Worm (Caenorhabditis elegans) whole organism, L3 larva: Measurements from ENCODE around the gene F57C12.6.
A peak's percentile ranks its signal among the peaks of the same experiment; 100 is the strongest.

Experiments used
- R02D3.7 ChIP-seq: fragments of 150-350 bp; optimal IDR thresholded peaks from 2 replicates; lab custom pipeline; 2014; ENCODE audit warnings: missing biosample characterization, missing genetic modification characterization
- ZK546.5 ChIP-seq: sonication (generic microtip); optimal IDR thresholded peaks from 2 replicates; lab custom pipeline; 2017; ENCODE audit warnings: missing biosample characterization, missing genetic modification characterization
- aly-2 ChIP-seq: fragments of 150-350 bp; optimal IDR thresholded peaks from 2 replicates; lab custom pipeline; 2014; ENCODE audit warnings: missing biosample characterization, missing genetic modification characterization
- ama-1 ChIP-seq: fragments of 150-350 bp; optimal IDR thresholded peaks from 2 replicates; lab custom pipeline; 2018
- ceh-16 ChIP-seq: sonication (generic microtip); optimal IDR thresholded peaks from 2 replicates; lab custom pipeline; 2017; ENCODE audit warnings: missing biosample characterization, missing genetic modification characterization
- ceh-28 ChIP-seq: fragments of 150-350 bp; optimal IDR thresholded peaks from 2 replicates; lab custom pipeline; 2014; ENCODE audit warnings: missing biosample characterization, missing genetic modification reagents, missing genetic modification characterization
- ceh-82 ChIP-seq: fragments of 150-350 bp; optimal IDR thresholded peaks from 2 replicates; lab custom pipeline; 2014; ENCODE audit warnings: missing biosample characterization, missing genetic modification characterization
- ceh-9 ChIP-seq: sonication (generic microtip); optimal IDR thresholded peaks from 2 replicates; lab custom pipeline; 2018; ENCODE audit warnings: missing biosample characterization, missing genetic modification characterization
- daf-12 ChIP-seq: fragments of 150-350 bp; optimal IDR thresholded peaks from 2 replicates; lab custom pipeline; 2014; ENCODE audit warnings: missing biosample characterization, missing genetic modification reagents, missing genetic modification characterization
- egl-27 ChIP-seq: sonication (generic microtip); optimal IDR thresholded peaks from 4 replicates; lab custom pipeline; 2017; ENCODE audit warnings: missing biosample characterization, missing genetic modification reagents, missing genetic modification characterization
- egl-5 ChIP-seq: fragments of 150-350 bp; optimal IDR thresholded peaks from 2 replicates; lab custom pipeline; 2017; ENCODE audit warnings: missing biosample characterization, missing genetic modification reagents, missing genetic modification characterization, inconsistent platforms
- elt-1 ChIP-seq: fragments of 150-350 bp; optimal IDR thresholded peaks from 2 replicates; lab custom pipeline; 2014; ENCODE audit warnings: missing biosample characterization, missing genetic modification characterization
- elt-2 ChIP-seq: sonication (generic microtip); optimal IDR thresholded peaks from 2 replicates; lab custom pipeline; 2016; ENCODE audit warnings: missing genetic modification reagents, mild to moderate bottlenecking, missing genetic modification characterization, missing compliant biosample characterization
- elt-3 ChIP-seq, 3 experiments: fragments of 150-350 bp in 1 of 3; sonication (generic microtip) in 2 of 3; optimal IDR thresholded peaks; 2 replicates in 2 of 3; 4 replicates in 1 of 3; lab custom pipeline; 2014 to 2017; ENCODE audit warnings: missing biosample characterization in 3 of 3, missing genetic modification characterization in 3 of 3
- eor-1 ChIP-seq, 2 experiments: fragments of 150-350 bp; optimal IDR thresholded peaks; 2 replicates each; lab custom pipeline; 2014 to 2018; ENCODE audit warnings: missing biosample characterization in 2 of 2, missing genetic modification characterization in 2 of 2
- fkh-10 ChIP-seq: sonication (generic microtip); optimal IDR thresholded peaks from 2 replicates; lab custom pipeline; 2017; ENCODE audit warnings: missing biosample characterization, missing genetic modification reagents, missing genetic modification characterization
- fkh-2 ChIP-seq: fragments of 150-350 bp; optimal IDR thresholded peaks from 2 replicates; lab custom pipeline; 2014; ENCODE audit warnings: missing biosample characterization, missing genetic modification reagents, missing genetic modification characterization
- fos-1 ChIP-seq: fragments of 150-350 bp; optimal IDR thresholded peaks from 2 replicates; lab custom pipeline; 2014; ENCODE audit warnings: missing biosample characterization, missing genetic modification characterization
- hmg-11 ChIP-seq: sonication (generic microtip); optimal IDR thresholded peaks from 2 replicates; lab custom pipeline; 2016; ENCODE audit warnings: missing genetic modification characterization, missing compliant biosample characterization
- jun-1 ChIP-seq: fragments of 150-350 bp; optimal IDR thresholded peaks from 2 replicates; lab custom pipeline; 2014; ENCODE audit warnings: missing biosample characterization, missing genetic modification reagents, missing genetic modification characterization
- lin-15B ChIP-seq: fragments of 150-350 bp; optimal IDR thresholded peaks from 2 replicates; lab custom pipeline; 2014; ENCODE audit warnings: missing biosample characterization, missing genetic modification characterization
- lin-39 ChIP-seq: fragments of 150-350 bp; optimal IDR thresholded peaks from 2 replicates; lab custom pipeline; 2018; ENCODE audit warnings: missing biosample characterization, missing genetic modification reagents, missing genetic modification characterization
- lsy-12 ChIP-seq: sonication (generic microtip); optimal IDR thresholded peaks from 2 replicates; lab custom pipeline; 2016; ENCODE audit warnings: mild to moderate bottlenecking, missing genetic modification characterization, missing compliant biosample characterization
- mdl-1 ChIP-seq: fragments of 150-350 bp; optimal IDR thresholded peaks from 2 replicates; lab custom pipeline; 2014; ENCODE audit warnings: missing biosample characterization, missing genetic modification characterization
- mml-1 ChIP-seq: fragments of 150-350 bp; sonication (generic microtip); optimal IDR thresholded peaks from 3 replicates; lab custom pipeline; 2014; ENCODE audit warnings: missing biosample characterization, missing genetic modification characterization
- nfya-1 ChIP-seq: sonication (generic microtip); optimal IDR thresholded peaks from 2 replicates; lab custom pipeline; 2017; ENCODE audit warnings: missing genetic modification characterization, mild to moderate bottlenecking, missing compliant biosample characterization, antibody characterized with exemption, moderate library complexity; ENCODE audit not compliant: insufficient read depth
- nhr-11 ChIP-seq: fragments of 150-350 bp; optimal IDR thresholded peaks from 2 replicates; lab custom pipeline; 2014; ENCODE audit warnings: missing biosample characterization, missing genetic modification characterization
- nhr-12 ChIP-seq: fragments of 150-350 bp; optimal IDR thresholded peaks from 2 replicates; lab custom pipeline; 2014; ENCODE audit warnings: missing biosample characterization, missing genetic modification characterization
- nhr-23 ChIP-seq: fragments of 150-350 bp; optimal IDR thresholded peaks from 2 replicates; lab custom pipeline; 2014; ENCODE audit warnings: missing biosample characterization, missing genetic modification reagents, missing genetic modification characterization
- nhr-237 ChIP-seq: fragments of 150-350 bp; optimal IDR thresholded peaks from 2 replicates; lab custom pipeline; 2014; ENCODE audit warnings: missing biosample characterization, missing genetic modification characterization
- nhr-25 ChIP-seq: sonication (generic microtip); optimal IDR thresholded peaks from 2 replicates; lab custom pipeline; 2017; ENCODE audit warnings: missing biosample characterization, missing genetic modification characterization
- nhr-28 ChIP-seq: fragments of 150-350 bp; optimal IDR thresholded peaks from 2 replicates; lab custom pipeline; 2014; ENCODE audit warnings: missing biosample characterization, missing genetic modification characterization
- nhr-43 ChIP-seq: sonication (generic microtip); optimal IDR thresholded peaks from 2 replicates; lab custom pipeline; 2016; ENCODE audit warnings: mild to moderate bottlenecking, missing genetic modification characterization, missing compliant biosample characterization; ENCODE audit not compliant: poor library complexity, severe bottlenecking
- nhr-67 ChIP-seq: fragments of 150-350 bp; optimal IDR thresholded peaks from 2 replicates; lab custom pipeline; 2014; ENCODE audit warnings: missing biosample characterization, missing genetic modification characterization
- nhr-76 ChIP-seq: fragments of 150-350 bp; sonication (generic microtip); optimal IDR thresholded peaks from 5 replicates; lab custom pipeline; 2014; ENCODE audit warnings: missing biosample characterization, missing genetic modification characterization
- nhr-77 ChIP-seq: fragments of 150-350 bp; optimal IDR thresholded peaks from 2 replicates; lab custom pipeline; 2014; ENCODE audit warnings: missing biosample characterization, missing genetic modification characterization
- pha-4 ChIP-seq: fragments of 150-350 bp; optimal IDR thresholded peaks from 2 replicates; lab custom pipeline; 2014; ENCODE audit warnings: missing biosample characterization, missing genetic modification reagents, missing genetic modification characterization
- pqm-1 ChIP-seq: fragments of 150-350 bp; optimal IDR thresholded peaks from 2 replicates; lab custom pipeline; 2017; ENCODE audit warnings: missing biosample characterization, missing genetic modification characterization, inconsistent platforms
- sea-2 ChIP-seq: fragments of 150-350 bp; sonication (generic microtip); optimal IDR thresholded peaks from 4 replicates; lab custom pipeline; 2014; ENCODE audit warnings: missing biosample characterization, missing genetic modification reagents, missing genetic modification characterization
- skn-1 ChIP-seq: fragments of 150-350 bp; optimal IDR thresholded peaks from 2 replicates; lab custom pipeline; 2014; ENCODE audit warnings: missing biosample characterization, missing genetic modification characterization
- snpc-4 ChIP-seq: fragments of 150-350 bp; optimal IDR thresholded peaks from 2 replicates; lab custom pipeline; 2014; ENCODE audit warnings: missing biosample characterization, missing genetic modification characterization
- tbx-2 ChIP-seq: sonication (generic microtip); optimal IDR thresholded peaks from 2 replicates; lab custom pipeline; 2016; ENCODE audit warnings: mild to moderate bottlenecking, missing genetic modification characterization, missing compliant biosample characterization
- unc-39 ChIP-seq: sonication (generic microtip); optimal IDR thresholded peaks from 4 replicates; lab custom pipeline; 2017; ENCODE audit warnings: missing biosample characterization, missing genetic modification characterization
- unc-62 ChIP-seq: fragments of 150-350 bp; sonication (generic microtip); optimal IDR thresholded peaks from 4 replicates; lab custom pipeline; 2014; ENCODE audit warnings: missing biosample characterization, missing genetic modification reagents, missing genetic modification characterization
- zag-1 ChIP-seq: fragments of 150-350 bp; optimal IDR thresholded peaks from 2 replicates; lab custom pipeline; 2014; ENCODE audit warnings: missing biosample characterization, missing genetic modification characterization
- ztf-11 ChIP-seq: fragments of 150-350 bp; optimal IDR thresholded peaks from 2 replicates; lab custom pipeline; 2014; ENCODE audit warnings: missing biosample characterization, missing genetic modification characterization
- ztf-4 ChIP-seq: fragments of 150-350 bp; optimal IDR thresholded peaks from 2 replicates; lab custom pipeline; 2014; ENCODE audit warnings: missing biosample characterization, missing genetic modification characterization

The F57C12.6 gene

ce11 chrX:593910-594447 is 40.2 kb upstream of the F57C12.6 start, which contains the start of gene F13C5.2:
TSS of gene F13C5.2 (plus strand) at chrX:593960.
- TF ChIP-seq fkh-2 (tag; lab: Kevin White, UChicago) (no peak), egl-27 (tag; lab: Kevin White, UChicago) (no peak), ztf-4 (tag; lab: Kevin White, UChicago) (no peak), ZK546.5 (tag; lab: Kevin White, UChicago) (no peak)

- TF ChIP-seq ztf-4 (tag; lab: Kevin White, UChicago) (no peak), elt-2 (tag; lab: Kevin White, UChicago) (peak; percentile 74), nfya-1 (tag; lab: Kevin White, UChicago) (peak; percentile 88), nhr-11 (tag; lab: Kevin White, UChicago) (peak; percentile 14), ama-1 (lab: Kevin White, UChicago) (no peak), mml-1 (tag; lab: Kevin White, UChicago) (no peak), ceh-28 (peak; percentile 64), skn-1 (tag; lab: Kevin White, UChicago) (peak; percentile 60), mdl-1 (tag; lab: Kevin White, UChicago) (peak; percentile 86), ceh-82 (tag; lab: Kevin White, UChicago) (no peak), aly-2 (no peak), nhr-25 (tag; lab: Kevin White, UChicago) (peak; percentile 36), egl-27 (tag; lab: Kevin White, UChicago) (peak; percentile 43), lin-15B (tag; lab: Kevin White, UChicago) (peak; percentile 60), snpc-4 (tag; lab: Kevin White, UChicago) (peak; percentile 66), unc-62 (peak; percentile 54), nhr-67 (no peak), ZK546.5 (tag; lab: Kevin White, UChicago) (no peak), jun-1 (tag; lab: Kevin White, UChicago) (peak; percentile 69), ceh-9 (tag; lab: Kevin White, UChicago) (no peak), ztf-11 (tag; lab: Kevin White, UChicago) (no peak), unc-39 (no peak), R02D3.7 (tag; lab: Kevin White, UChicago) (peak; percentile 38), daf-12 (tag; lab: Kevin White, UChicago) (no peak), nhr-28 (tag; lab: Kevin White, UChicago) (no peak), fkh-10 (GFP tag; lab: Kevin White, UChicago) (no peak), pha-4 (tag; lab: Kevin White, UChicago) (peak; percentile 89), nhr-237 (no peak), hmg-11 (peak; percentile 97), nhr-12 (tag; lab: Kevin White, UChicago) (no peak), nhr-23 (peak; percentile 8), nhr-43 (tag; lab: Kevin White, UChicago) (no peak), elt-3 (tag; optimal IDR thresholded peaks at IDR 0.05; lab: Kevin White, UChicago) (no peak), zag-1 (peak; percentile 14), tbx-2 (peak; percentile 72), ceh-16 (tag; lab: Kevin White, UChicago) (no peak), pqm-1 (tag; lab: Kevin White, UChicago) (peak; percentile 58), elt-1 (tag; lab: Kevin White, UChicago) (peak; percentile 25), nhr-77 (no peak), eor-1 (tag; optimal IDR thresholded peaks at IDR 0.05; lab: Kevin White, UChicago) (no peak), sea-2 (peak; percentile 41), fos-1 (no peak), egl-5 (tag; lab: Kevin White, UChicago) (peak; percentile 83), lin-39 (tag; lab: Kevin White, UChicago) (peak; percentile 89), lsy-12 (tag; lab: Kevin White, UChicago) (no peak), fkh-2 (tag; lab: Kevin White, UChicago) (peak; percentile 39), nhr-76 (tag; lab: Kevin White, UChicago) (peak; percentile 27)
Measured at ce11 chrX:593245-593733, 39.5 kb upstream of the F57C12.6 start.
